Fruit fly (Drosophila melanogaster): ENCODE results near the gene CG15741.

DNA sequence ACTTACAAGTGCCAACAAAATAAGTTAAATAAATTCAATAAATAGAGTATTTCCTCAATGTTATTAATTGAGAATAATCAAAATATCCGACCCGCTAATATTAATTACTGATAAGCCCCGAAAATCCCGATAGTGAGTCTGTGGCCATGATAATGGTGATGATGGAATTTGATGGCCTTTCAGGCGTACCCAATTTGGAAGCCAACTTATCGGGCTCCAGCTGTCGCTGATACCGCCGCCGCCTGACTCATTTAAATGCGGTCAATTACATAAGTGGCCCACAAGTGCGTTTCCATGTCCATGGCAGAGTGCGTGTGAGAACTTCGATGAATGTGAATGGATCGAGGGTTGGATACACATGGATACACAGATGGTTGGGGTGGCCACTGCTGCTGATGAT is 46.3 kb upstream of the CG15741 start:
- no peak for TF ChIP-seq CG32121 (GFP tag; IDR thresholded peaks at IDR 0.05)
- no peak for TF ChIP-seq CG9948 (tag; optimal IDR thresholded peaks at IDR 0.05)
- no peak for TF ChIP-seq Snoo (tag; optimal IDR thresholded peaks at IDR 0.05)
- no peak for TF ChIP-seq Pif1B (GFP tag; optimal IDR thresholded peaks at IDR 0.05)
- TF ChIP-seq CG17806 (tag; optimal IDR thresholded peaks at IDR 0.05): no peak
- TF ChIP-seq CG14655 (GFP tag; optimal IDR thresholded peaks at IDR 0.05): no peak
- TF ChIP-seq Ets98B (GFP tag; IDR thresholded peaks at IDR 0.05): no peak
- TF ChIP-seq fd96Ca (GFP tag; IDR thresholded peaks at IDR 0.05): no peak
- TF ChIP-seq CG34367 (tag; optimal IDR thresholded peaks at IDR 0.05): no peak
- no peak for TF ChIP-seq CG15710 (tag; optimal IDR thresholded peaks at IDR 0.05)

All from whole organism, pupa.